Worm (Caenorhabditis elegans): ENCODE results near the gene fbxa-170.

fbxa-170 gene

ce11 chrX:1667056-1667455 lies 10.9 kb downstream of the fbxa-170 start:
- no peak for TF ChIP-seq unc-62 (GFP tag; optimal IDR thresholded peaks at IDR 0.05)

DNA sequence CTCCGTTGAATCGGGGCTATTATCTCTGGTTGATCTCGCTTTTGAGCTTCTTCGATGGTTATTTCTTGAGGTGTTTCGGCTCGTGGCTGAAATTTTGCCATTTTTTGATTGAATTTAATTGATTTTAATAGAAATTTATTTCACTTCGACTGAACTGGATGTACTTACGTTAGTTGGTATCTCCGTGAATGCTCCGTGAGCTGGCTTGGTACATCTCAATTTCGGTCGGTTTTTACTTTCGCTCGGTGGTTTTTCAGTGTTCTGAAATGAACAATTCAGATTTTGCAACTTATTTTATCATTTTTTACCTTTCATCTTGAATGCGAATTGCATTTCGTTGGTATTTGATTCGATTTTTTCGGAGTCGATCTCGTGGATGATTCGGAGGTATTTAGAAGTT lies 13.0 kb downstream of the fbxa-170 start, which contains the start of gene R09H3.2:
TSS of gene R09H3.2 (minus strand) at position 101 of the 400 bp plus-strand sequence.
- TF ChIP-seq unc-62 (GFP tag; optimal IDR thresholded peaks at IDR 0.05), result no peak

DNA sequence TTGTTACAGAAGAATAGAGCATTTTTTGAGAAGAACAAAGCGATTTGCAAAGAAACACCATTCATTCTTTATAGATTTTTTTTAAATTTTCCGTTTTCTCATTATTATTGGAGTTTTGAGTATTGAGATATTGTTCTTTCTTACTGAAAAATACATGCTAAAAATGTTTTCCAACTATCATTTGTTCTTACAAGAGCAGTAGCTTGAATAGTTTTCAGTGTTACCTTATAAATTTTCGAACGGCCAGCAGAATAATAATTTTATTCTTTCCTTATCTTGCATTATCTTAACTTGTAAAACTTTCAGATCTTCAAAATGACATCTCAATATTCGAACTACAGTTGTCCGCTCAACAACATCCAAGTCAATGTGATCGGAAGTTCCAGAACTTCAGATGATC lies 22.7 kb downstream of the fbxa-170 start, which contains the start of gene tbx-32:
TSS of gene tbx-32 (plus strand) at position 301 of the 400 bp plus-strand sequence.
- no peak for TF ChIP-seq unc-62 (GFP tag; optimal IDR thresholded peaks at IDR 0.05)

ce11 chrX:1654146-1654545 lies 23.8 kb downstream of the fbxa-170 start, which contains the start of gene ZK380.6:
ZK380.6 (plus strand) TSS chrX:1654446.
- TF ChIP-seq unc-62 (GFP tag; optimal IDR thresholded peaks at IDR 0.05), result no peak

ce11 chrX:1651668-1652067 lies 26.3 kb downstream of the fbxa-170 start, which contains the start of gene ZK380.4:
ZK380.4 (minus strand) TSS chrX:1651994.
- no peak for TF ChIP-seq unc-62 (GFP tag; optimal IDR thresholded peaks at IDR 0.05)

DNA sequence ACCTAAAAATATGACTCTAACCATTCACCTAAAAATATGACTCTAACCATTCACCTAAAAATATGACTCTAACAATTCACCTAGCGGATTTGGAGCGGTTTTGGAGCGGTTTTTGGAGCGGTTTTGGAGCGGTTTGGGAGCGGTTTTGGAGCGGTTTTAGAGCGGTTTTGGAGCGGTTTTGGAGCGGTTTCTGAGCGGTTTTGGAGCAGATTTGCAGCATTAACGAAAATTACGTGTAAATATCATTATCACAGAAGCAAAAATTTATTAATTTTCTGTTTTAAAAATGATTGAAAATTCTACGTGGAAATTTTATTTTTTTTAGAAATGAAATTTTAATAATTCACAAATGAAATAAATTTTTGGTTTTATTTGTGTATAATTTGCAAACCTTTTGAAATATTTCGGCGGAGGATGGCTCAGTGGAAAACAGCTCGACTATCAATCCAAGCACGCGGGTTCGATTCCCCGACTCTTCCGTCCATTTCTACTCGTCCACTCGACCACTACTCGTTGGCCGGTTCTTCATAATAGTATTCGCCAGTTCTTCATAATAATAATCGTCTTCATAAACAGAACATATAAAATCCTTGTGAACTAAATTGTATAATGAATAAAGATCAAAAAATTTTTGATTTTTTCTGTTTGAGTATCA lies 34.4 kb downstream of the fbxa-170 start:
- no peak for TF ChIP-seq unc-62 (GFP tag; optimal IDR thresholded peaks at IDR 0.05)

DNA sequence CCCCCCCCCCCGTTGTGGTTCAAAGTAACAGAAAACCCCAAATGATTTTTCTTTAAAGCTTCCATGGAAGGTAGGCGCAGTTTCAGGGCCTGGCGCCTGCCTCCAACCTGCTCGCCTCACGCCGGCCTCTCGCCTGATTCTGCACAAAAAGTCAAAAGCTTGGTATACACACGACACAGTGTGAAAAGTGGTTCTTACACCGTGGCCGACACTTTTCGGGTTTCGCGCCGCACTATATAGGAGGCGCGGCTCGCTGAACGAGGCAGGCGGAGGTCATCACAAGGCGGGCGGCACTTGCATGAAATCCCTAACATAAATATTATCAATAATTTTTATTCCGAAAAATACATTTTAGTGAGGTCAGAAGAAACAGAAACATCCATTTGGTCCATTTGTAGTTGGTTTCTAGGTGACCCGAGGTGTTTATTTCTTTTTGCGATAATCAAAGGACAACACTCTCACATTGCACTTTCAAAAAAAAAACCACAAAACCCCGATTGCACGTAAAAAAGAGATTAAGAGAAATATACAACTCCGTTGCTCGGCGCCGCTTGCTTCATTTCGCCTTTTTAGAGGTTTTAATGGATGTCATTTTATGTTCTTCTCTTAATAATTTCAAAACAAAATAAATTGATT lies 46.9 kb downstream of the fbxa-170 start, which contains the start of gene ZK380.2:
TSS of gene ZK380.2 (plus strand) at position 586 of the 636 bp plus-strand sequence.
- TF ChIP-seq unc-62 (GFP tag; optimal IDR thresholded peaks at IDR 0.05), result no peak

ce11 chrX:1629746-1630145 lies 48.2 kb downstream of the fbxa-170 start:
- TF ChIP-seq unc-62 (GFP tag; optimal IDR thresholded peaks at IDR 0.05), result no peak

DNA sequence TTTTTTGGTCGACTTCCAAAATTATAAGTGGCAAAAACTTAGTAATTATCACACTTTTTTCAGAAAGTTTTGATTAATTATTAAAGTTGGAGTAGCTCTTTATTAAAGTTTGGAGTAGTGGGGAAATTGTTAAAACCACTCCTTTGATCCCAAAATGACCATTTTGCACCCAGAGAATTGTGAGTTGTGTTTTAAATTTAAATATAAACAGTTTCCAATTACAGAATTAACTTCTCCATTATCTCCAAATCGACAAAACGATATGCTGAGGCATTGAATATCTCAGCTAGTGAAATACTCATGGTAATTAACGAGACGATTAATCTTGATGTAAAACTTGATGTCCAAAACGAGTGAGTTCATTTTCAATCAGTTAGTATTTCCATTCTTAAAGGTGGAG lies 50.1 kb downstream of the fbxa-170 start, which contains the start of gene fbxb-58:
TSS of gene fbxb-58 (plus strand) at position 301 of the 400 bp plus-strand sequence.
- no peak for TF ChIP-seq unc-62 (GFP tag; optimal IDR thresholded peaks at IDR 0.05)

- no peak for TF ChIP-seq unc-62 (GFP tag; optimal IDR thresholded peaks at IDR 0.05)
Measured at ce11 chrX:1627013-1627412, 50.9 kb downstream of the fbxa-170 start.

Data from whole organism, dauer.